Worm (Caenorhabditis elegans) whole organism, mixed stage, embryonic: ENCODE measurements around the gene srab-20.

Source experiments
- M03D4.4 ChIP-seq: sonication (generic microtip); optimal IDR thresholded peaks from 2 replicates; lab custom pipeline; 2017; ENCODE audit warnings: mild to moderate bottlenecking, missing genetic modification characterization, missing compliant biosample characterization
- bed-3 ChIP-seq: fragments of 200-800 bp; sonication (Bioruptor generic); optimal IDR thresholded peaks from 3 replicates; lab custom pipeline; 2018; ENCODE audit warnings: mild to moderate bottlenecking, missing genetic modification characterization, moderate library complexity, missing compliant biosample characterization
- blmp-1 ChIP-seq: fragments of 150-350 bp; optimal IDR thresholded peaks from 2 replicates; lab custom pipeline; 2014; ENCODE audit warnings: missing biosample characterization, missing genetic modification characterization
- ceh-39 ChIP-seq: fragments of 150-350 bp; optimal IDR thresholded peaks from 2 replicates; lab custom pipeline; 2014; ENCODE audit warnings: missing biosample characterization, missing genetic modification characterization
- ceh-43 ChIP-seq: fragments of 200-800 bp; sonication (Bioruptor generic); optimal IDR thresholded peaks from 2 replicates; lab custom pipeline; 2018; ENCODE audit warnings: mild to moderate bottlenecking, missing genetic modification characterization, moderate library complexity, missing compliant biosample characterization
- ceh-83 ChIP-seq: fragments of 200-800 bp; sonication (Bioruptor generic); optimal IDR thresholded peaks from 2 replicates; lab custom pipeline; 2018; ENCODE audit warnings: mild to moderate bottlenecking, missing genetic modification characterization, missing compliant biosample characterization
- ces-1 ChIP-seq: fragments of 150-350 bp; optimal IDR thresholded peaks from 2 replicates; lab custom pipeline; 2014; ENCODE audit warnings: missing biosample characterization, missing genetic modification reagents, missing genetic modification characterization
- cnd-1 ChIP-seq: fragments of 200-800 bp; sonication (Bioruptor generic); optimal IDR thresholded peaks from 2 replicates; lab custom pipeline; 2018; ENCODE audit warnings: mild to moderate bottlenecking, missing genetic modification characterization, missing compliant biosample characterization
- elt-3 ChIP-seq: fragments of 150-350 bp; optimal IDR thresholded peaks from 2 replicates; lab custom pipeline; 2014; ENCODE audit warnings: missing biosample characterization, missing genetic modification characterization
- flh-1 ChIP-seq: fragments of 200-800 bp; sonication (Bioruptor generic); optimal IDR thresholded peaks from 2 replicates; lab custom pipeline; 2018; ENCODE audit warnings: mild to moderate bottlenecking, missing genetic modification characterization, moderate library complexity, missing compliant biosample characterization
- ham-2 ChIP-seq: fragments of 200-800 bp; sonication (Bioruptor generic); optimal IDR thresholded peaks from 2 replicates; lab custom pipeline; 2018; ENCODE audit warnings: mild to moderate bottlenecking, missing genetic modification characterization, missing compliant biosample characterization
- hlh-1 ChIP-seq: fragments of 150-350 bp; optimal IDR thresholded peaks from 2 replicates; lab custom pipeline; 2014; ENCODE audit warnings: missing biosample characterization, missing genetic modification reagents, missing genetic modification characterization
- lin-13 ChIP-seq: fragments of 150-350 bp; optimal IDR thresholded peaks from 2 replicates; lab custom pipeline; 2014; ENCODE audit warnings: missing biosample characterization, missing genetic modification characterization
- lsy-2 ChIP-seq: fragments of 150-350 bp; optimal IDR thresholded peaks from 2 replicates; lab custom pipeline; 2014; ENCODE audit warnings: missing biosample characterization, missing genetic modification characterization
- mab-5 ChIP-seq: fragments of 150-350 bp; optimal IDR thresholded peaks from 2 replicates; lab custom pipeline; 2014; ENCODE audit warnings: missing biosample characterization, missing genetic modification characterization
- mep-1 ChIP-seq: fragments of 150-350 bp; optimal IDR thresholded peaks from 2 replicates; lab custom pipeline; 2017; ENCODE audit warnings: missing biosample characterization, missing genetic modification reagents, missing genetic modification characterization, inconsistent platforms
- mls-2 ChIP-seq: sonication (generic microtip); optimal IDR thresholded peaks from 2 replicates; lab custom pipeline; 2016; ENCODE audit warnings: mild to moderate bottlenecking, missing genetic modification characterization, moderate library complexity, missing compliant biosample characterization
- nhr-2 ChIP-seq: fragments of 150-350 bp; optimal IDR thresholded peaks from 2 replicates; lab custom pipeline; 2014; ENCODE audit warnings: missing biosample characterization, missing genetic modification characterization
- nhr-237 ChIP-seq: fragments of 150-350 bp; optimal IDR thresholded peaks from 2 replicates; lab custom pipeline; 2014; ENCODE audit warnings: missing biosample characterization, missing genetic modification characterization
- nhr-28 ChIP-seq: fragments of 150-350 bp; optimal IDR thresholded peaks from 2 replicates; lab custom pipeline; 2014; ENCODE audit warnings: missing biosample characterization, missing genetic modification characterization
- nhr-76 ChIP-seq: sonication (generic microtip); optimal IDR thresholded peaks from 2 replicates; lab custom pipeline; 2017; ENCODE audit warnings: missing biosample characterization, missing genetic modification characterization
- snpc-4 ChIP-seq: fragments of 150-350 bp; optimal IDR thresholded peaks from 2 replicates; lab custom pipeline; 2014; ENCODE audit warnings: missing biosample characterization, missing genetic modification characterization
- sptf-1 ChIP-seq: sonication (generic microtip); optimal IDR thresholded peaks from 2 replicates; lab custom pipeline; 2017; ENCODE audit warnings: mild to moderate bottlenecking, missing genetic modification characterization, moderate library complexity, missing compliant biosample characterization
- tbx-8 ChIP-seq: fragments of 200-800 bp; sonication (Bioruptor generic); optimal IDR thresholded peaks from 2 replicates; lab custom pipeline; 2018; ENCODE audit warnings: mild to moderate bottlenecking, missing genetic modification characterization, moderate library complexity, missing compliant biosample characterization
- unc-120 ChIP-seq: sonication (generic microtip); optimal IDR thresholded peaks from 2 replicates; lab custom pipeline; 2017; ENCODE audit warnings: missing genetic modification characterization, missing compliant biosample characterization; ENCODE audit not compliant: poor library complexity, severe bottlenecking
- zip-8 ChIP-seq: fragments of 150-350 bp; optimal IDR thresholded peaks from 2 replicates; lab custom pipeline; 2014; ENCODE audit warnings: missing biosample characterization, missing genetic modification characterization
- ztf-11 ChIP-seq: fragments of 150-350 bp; optimal IDR thresholded peaks from 2 replicates; lab custom pipeline; 2014; ENCODE audit warnings: missing biosample characterization, missing genetic modification characterization

srab-20 gene

ce11 chrV:3442609-3443008 lies 13.8 kb downstream of the srab-20 start:
- TF ChIP-seq ham-2 (GFP tag; lab: Kevin White, UChicago) (no peak), cnd-1 (tag; lab: Kevin White, UChicago) (no peak), ceh-83 (GFP tag; lab: Kevin White, UChicago) (no peak), ztf-11 (no peak), nhr-28 (tag; lab: Kevin White, UChicago) (no peak), mep-1 (tag; lab: Kevin White, UChicago) (no peak), ceh-43 (GFP tag; lab: Kevin White, UChicago) (no peak), nhr-76 (no peak), bed-3 (GFP tag; lab: Kevin White, UChicago) (no peak), flh-1 (GFP tag; lab: Kevin White, UChicago) (no peak), mls-2 (tag; lab: Kevin White, UChicago) (no peak)

- TF ChIP-seq tbx-8 (GFP tag; lab: Kevin White, UChicago) (no peak), lin-13 (tag; lab: Kevin White, UChicago) (no peak), unc-120 (no peak), elt-3 (tag; lab: Kevin White, UChicago) (no peak), ceh-43 (GFP tag; lab: Kevin White, UChicago) (no peak), mab-5 (tag; lab: Kevin White, UChicago) (no peak), nhr-237 (tag; lab: Kevin White, UChicago) (no peak), bed-3 (GFP tag; lab: Kevin White, UChicago) (no peak), ceh-39 (no peak), flh-1 (GFP tag; lab: Kevin White, UChicago) (no peak), blmp-1 (tag; lab: Kevin White, UChicago) (no peak), lsy-2 (no peak), snpc-4 (tag; lab: Kevin White, UChicago) (no peak), ztf-11 (no peak)
Measured at ce11 chrV:3444777-3445089, 15.9 kb downstream of the srab-20 start, which contains the start of gene cfz-2. cfz-2 (minus strand) TSS chrV:3444877.

ce11 chrV:3445090-3445832 lies 16.5 kb downstream of the srab-20 start:
- TF ChIP-seq mls-2 (tag; lab: Kevin White, UChicago): peak; percentile 22
- peak; percentile 25 for TF ChIP-seq M03D4.4
- TF ChIP-seq mep-1 (tag; lab: Kevin White, UChicago): no peak

- TF ChIP-seq mab-5 (tag; lab: Kevin White, UChicago) (no peak), sptf-1 (peak; percentile 58), tbx-8 (GFP tag; lab: Kevin White, UChicago) (no peak), nhr-2 (tag; lab: Kevin White, UChicago) (peak; percentile 92), zip-8 (tag; lab: Kevin White, UChicago) (peak; percentile 62), cnd-1 (tag; lab: Kevin White, UChicago) (peak; percentile 65), ceh-43 (GFP tag; lab: Kevin White, UChicago) (peak; percentile 43), ceh-83 (GFP tag; lab: Kevin White, UChicago) (no peak), hlh-1 (tag; lab: Kevin White, UChicago) (no peak)
- TF ChIP-seq, all 35 proteins: peak for 5
Measured at ce11 chrV:3449810-3450209, 21.0 kb downstream of the srab-20 start.

ce11 chrV:3450351-3450750 lies 21.6 kb downstream of the srab-20 start:
- TF ChIP-seq ham-2 (GFP tag; lab: Kevin White, UChicago) (no peak), sptf-1 (peak; percentile 7)
- TF ChIP-seq, all 35 proteins: peak for 1

ce11 chrV:3451646-3452045 lies 22.8 kb downstream of the srab-20 start:
- TF ChIP-seq lin-13 (tag; lab: Kevin White, UChicago) (no peak), zip-8 (tag; lab: Kevin White, UChicago) (no peak), ces-1 (GFP tag; lab: Kevin White, UChicago) (peak; percentile 92)
- TF ChIP-seq, all 35 proteins: peak for 1

ce11 chrV:3452489-3452888 lies 23.7 kb downstream of the srab-20 start:
- TF ChIP-seq M03D4.4 (no peak), ces-1 (GFP tag; lab: Kevin White, UChicago) (peak; percentile 94)
